Fruit fly (Drosophila melanogaster) whole organism, embryonic: ENCODE data around the gene uncNacbeta.

ENCODE experiments used
- Abd-B ChIP-seq: fragments of 200-800 bp; sonication (Bioruptor generic); optimal IDR thresholded peaks from 2 replicates; lab custom pipeline; 2018; ENCODE audit warnings: missing biosample characterization, mild to moderate bottlenecking, missing genetic modification characterization, moderate library complexity
- Adf1 ChIP-seq: fragments of 200-800 bp; sonication (Bioruptor generic); IDR thresholded peaks from 2 replicates; pipeline ENCODE4 v1.3.6; 2022; ENCODE audit warnings: missing biosample characterization, missing genetic modification characterization
- Atf6 ChIP-seq: fragments of 200-800 bp; sonication (Bioruptor generic); IDR thresholded peaks from 2 replicates; pipeline ENCODE4 v1.3.6; 2022; ENCODE audit warnings: missing biosample characterization, missing genetic modification characterization
- CG11247 ChIP-seq: fragments of 200-800 bp; sonication (Bioruptor generic); IDR thresholded peaks from 2 replicates; pipeline ENCODE4 v1.3.6; 2022; ENCODE audit warnings: missing biosample characterization, missing genetic modification characterization
- CG11723 ChIP-seq: fragments of 200-800 bp; sonication (Bioruptor generic); optimal IDR thresholded peaks from 2 replicates; lab custom pipeline; 2017; ENCODE audit warnings: missing biosample characterization, mild to moderate bottlenecking, missing genetic modification characterization
- CG12744 ChIP-seq: fragments of 200-800 bp; sonication (Bioruptor generic); optimal IDR thresholded peaks from 2 replicates; lab custom pipeline; 2016; ENCODE audit warnings: missing biosample characterization, missing genetic modification characterization
- CG12769 ChIP-seq: fragments of 200-800 bp; sonication (Bioruptor generic); optimal IDR thresholded peaks from 2 replicates; lab custom pipeline; 2019; ENCODE audit warnings: missing biosample characterization, mild to moderate bottlenecking, missing genetic modification characterization, moderate library complexity
- CG14014 ChIP-seq: fragments of 200-800 bp; sonication (Bioruptor generic); IDR thresholded peaks from 2 replicates; pipeline ENCODE4 v1.3.6; 2022; ENCODE audit warnings: missing biosample characterization, missing genetic modification characterization
- CG15073 ChIP-seq: fragments of 200-800 bp; sonication (Bioruptor generic); optimal IDR thresholded peaks from 2 replicates; lab custom pipeline; 2016; ENCODE audit warnings: missing biosample characterization, missing genetic modification characterization
- CG17802 ChIP-seq: fragments of 200-800 bp; sonication (Bioruptor generic); optimal IDR thresholded peaks from 2 replicates; lab custom pipeline; 2018; ENCODE audit warnings: missing biosample characterization, mild to moderate bottlenecking, missing genetic modification characterization, moderate library complexity
- CG2120 ChIP-seq: fragments of 200-800 bp; sonication (Bioruptor generic); optimal IDR thresholded peaks from 3 replicates; lab custom pipeline; 2016; ENCODE audit warnings: missing biosample characterization, missing genetic modification characterization
- CG2889 ChIP-seq: fragments of 200-800 bp; sonication (Bioruptor generic); IDR thresholded peaks from 3 replicates; pipeline ENCODE4 v1.3.6; 2022; ENCODE audit warnings: missing biosample characterization, missing genetic modification characterization
- CG30431 ChIP-seq: fragments of 200-800 bp; sonication (Bioruptor generic); optimal IDR thresholded peaks from 2 replicates; lab custom pipeline; 2017; ENCODE audit warnings: missing biosample characterization, missing genetic modification characterization
- CG31224 ChIP-seq: fragments of 200-800 bp; sonication (Bioruptor generic); IDR thresholded peaks from 2 replicates; pipeline ENCODE4 v1.3.6; 2022; ENCODE audit warnings: missing biosample characterization, missing genetic modification characterization
- CG4282 ChIP-seq: fragments of 200-800 bp; sonication (Bioruptor generic); optimal IDR thresholded peaks from 2 replicates; lab custom pipeline; 2016; ENCODE audit warnings: missing biosample characterization, missing genetic modification characterization
- CG4707 ChIP-seq: fragments of 200-800 bp; sonication (Bioruptor generic); optimal IDR thresholded peaks from 2 replicates; lab custom pipeline; 2018; ENCODE audit warnings: missing biosample characterization, mild to moderate bottlenecking, missing genetic modification characterization, moderate library complexity
- CG6272 ChIP-seq: fragments of 200-800 bp; sonication (Bioruptor generic); IDR thresholded peaks from 2 replicates; pipeline ENCODE4 v1.3.6; 2022; ENCODE audit warnings: missing biosample characterization, missing genetic modification characterization
- CG6765 ChIP-seq: fragments of 200-800 bp; sonication (Bioruptor generic); optimal IDR thresholded peaks from 3 replicates; lab custom pipeline; 2017; ENCODE audit warnings: missing biosample characterization, mild to moderate bottlenecking, missing genetic modification characterization
- CG6813 ChIP-seq: fragments of 200-800 bp; sonication (Bioruptor generic); optimal IDR thresholded peaks from 2 replicates; lab custom pipeline; 2017; ENCODE audit warnings: missing biosample characterization, missing genetic modification characterization, mild to moderate bottlenecking, moderate library complexity, missing genetic modification reagents
- CG8359 ChIP-seq: fragments of 200-800 bp; sonication (Bioruptor generic); optimal IDR thresholded peaks from 2 replicates; lab custom pipeline; 2017; ENCODE audit warnings: missing biosample characterization, mild to moderate bottlenecking, missing genetic modification characterization, borderline replicate concordance
- D19B ChIP-seq: fragments of 200-800 bp; sonication (Bioruptor generic); optimal IDR thresholded peaks from 2 replicates; lab custom pipeline; 2017; ENCODE audit warnings: missing biosample characterization, mild to moderate bottlenecking, missing genetic modification characterization
- Dbx ChIP-seq: fragments of 200-800 bp; sonication (Bioruptor generic); IDR thresholded peaks from 3 replicates; pipeline ENCODE4 v1.3.6; 2022; ENCODE audit warnings: missing biosample characterization, missing genetic modification characterization
- Deaf1 ChIP-seq: fragments of 200-800 bp; optimal IDR thresholded peaks from 3 replicates; lab custom pipeline; 2019; ENCODE audit warnings: missing biosample characterization, mild to moderate bottlenecking, missing genetic modification characterization, moderate library complexity
- Elba2 ChIP-seq: fragments of 200-800 bp; sonication (Bioruptor generic); optimal IDR thresholded peaks from 3 replicates; lab custom pipeline; 2016; ENCODE audit warnings: missing biosample characterization, missing genetic modification characterization
- Kr ChIP-seq: fragments of 200-800 bp; sonication (Bioruptor generic); optimal IDR thresholded peaks from 2 replicates; lab custom pipeline; 2017; ENCODE audit warnings: missing biosample characterization, mild to moderate bottlenecking, missing genetic modification characterization
- Mad ChIP-seq: fragments of 200-800 bp; sonication (Bioruptor generic); optimal IDR thresholded peaks from 2 replicates; lab custom pipeline; 2016; ENCODE audit warnings: missing biosample characterization, missing genetic modification characterization
- Med ChIP-seq: fragments of 200-800 bp; sonication (Bioruptor generic); peaks from one replicate; lab custom pipeline; 2016; ENCODE audit warnings: missing biosample characterization, missing genetic modification characterization, mild to moderate bottlenecking, inconsistent platforms, moderate library complexity
- Meics ChIP-seq: fragments of 200-800 bp; sonication (Bioruptor generic); optimal IDR thresholded peaks from 2 replicates; lab custom pipeline; 2017; ENCODE audit warnings: missing biosample characterization, mild to moderate bottlenecking, missing genetic modification characterization
- NC2β ChIP-seq: fragments of 200-800 bp; sonication (Bioruptor generic); optimal IDR thresholded peaks from 2 replicates; lab custom pipeline; 2016; ENCODE audit warnings: missing biosample characterization, missing genetic modification characterization
- PHDP ChIP-seq: fragments of 200-800 bp; sonication (Bioruptor generic); optimal IDR thresholded peaks from 3 replicates; lab custom pipeline; 2018; ENCODE audit warnings: missing biosample characterization, mild to moderate bottlenecking, missing genetic modification characterization, moderate library complexity
- Side ChIP-seq: fragments of 200-800 bp; sonication (Bioruptor generic); optimal IDR thresholded peaks from 2 replicates; lab custom pipeline; 2016; ENCODE audit warnings: missing biosample characterization, missing genetic modification characterization
- Taf1 ChIP-seq: fragments of 200-800 bp; sonication (Bioruptor generic); IDR thresholded peaks from 2 replicates; pipeline ENCODE4 v1.3.6; 2022; ENCODE audit warnings: missing biosample characterization, missing genetic modification characterization
- br ChIP-seq: fragments of >200 bp; optimal IDR thresholded peaks from 2 replicates; lab custom pipeline; 2017
- da ChIP-seq: fragments of 200-800 bp; sonication (Bioruptor generic); optimal IDR thresholded peaks from 2 replicates; lab custom pipeline; 2016; ENCODE audit warnings: missing biosample characterization, missing genetic modification characterization
- esg ChIP-seq: fragments of 200-800 bp; sonication (Bioruptor generic); conservative IDR thresholded peaks from 2 replicates; pipeline ENCODE4 v1.3.6; 2022; ENCODE audit warnings: missing biosample characterization, missing genetic modification characterization
- ftz-f1 ChIP-seq: fragments of 200-800 bp; sonication (Bioruptor generic); optimal IDR thresholded peaks from 2 replicates; lab custom pipeline; 2016; ENCODE audit warnings: missing biosample characterization, missing genetic modification characterization
- gem ChIP-seq: fragments of 200-800 bp; sonication (Bioruptor generic); optimal IDR thresholded peaks from 2 replicates; lab custom pipeline; 2019; ENCODE audit warnings: missing biosample characterization, mild to moderate bottlenecking, missing genetic modification characterization, moderate library complexity
- grn ChIP-seq: fragments of 200-800 bp; sonication (Bioruptor generic); optimal IDR thresholded peaks from 3 replicates; lab custom pipeline; 2017; ENCODE audit warnings: missing biosample characterization, missing genetic modification characterization
- gsb-n ChIP-seq: fragments of 200-800 bp; sonication (Bioruptor generic); optimal IDR thresholded peaks from 3 replicates; lab custom pipeline; 2018; ENCODE audit warnings: missing biosample characterization, mild to moderate bottlenecking, missing genetic modification characterization
- ind ChIP-seq: fragments of 200-800 bp; sonication (Bioruptor generic); optimal IDR thresholded peaks from 3 replicates; lab custom pipeline; 2016; ENCODE audit warnings: missing biosample characterization, missing genetic modification characterization
- insv ChIP-seq, 2 experiments: fragments of 200-800 bp; sonication (Bioruptor generic); optimal IDR thresholded peaks; 3 replicates each; lab custom pipeline; 2016 to 2018; ENCODE audit warnings: missing biosample characterization in 2 of 2, missing genetic modification characterization in 2 of 2
- jigr1 ChIP-seq: fragments of 200-800 bp; sonication (Bioruptor generic); IDR thresholded peaks from 3 replicates; pipeline ENCODE4 v1.3.6; 2022; ENCODE audit warnings: missing biosample characterization, missing genetic modification characterization
- knrl ChIP-seq: fragments of 200-800 bp; sonication (Bioruptor generic); IDR thresholded peaks from 3 replicates; pipeline ENCODE4 v1.3.6; 2022; ENCODE audit warnings: missing biosample characterization, missing genetic modification characterization; ENCODE audit not compliant: partially characterized antibody
- lmd ChIP-seq: fragments of 200-800 bp; sonication (Bioruptor generic); IDR thresholded peaks from 2 replicates; pipeline ENCODE4 v1.3.6; 2022; ENCODE audit warnings: missing biosample characterization, missing genetic modification characterization
- oc ChIP-seq: fragments of 200-800 bp; sonication (Bioruptor generic); optimal IDR thresholded peaks from 2 replicates; lab custom pipeline; 2018; ENCODE audit warnings: missing biosample characterization, mild to moderate bottlenecking, missing genetic modification characterization, moderate library complexity
- repo ChIP-seq: fragments of 200-800 bp; sonication (Bioruptor generic); optimal IDR thresholded peaks from 2 replicates; lab custom pipeline; 2016; ENCODE audit warnings: missing biosample characterization, missing genetic modification characterization
- sens-2 ChIP-seq: fragments of 200-800 bp; sonication (Bioruptor generic); IDR thresholded peaks from 2 replicates; pipeline ENCODE4 v1.3.6; 2022; ENCODE audit warnings: missing biosample characterization, missing genetic modification characterization
- sima ChIP-seq: fragments of 200-800 bp; sonication (Bioruptor generic); optimal IDR thresholded peaks from 2 replicates; lab custom pipeline; 2016; ENCODE audit warnings: missing biosample characterization, missing genetic modification characterization
- sob ChIP-seq: fragments of 200-800 bp; sonication (Bioruptor generic); IDR thresholded peaks from 2 replicates; pipeline ENCODE4 v1.3.6; 2022; ENCODE audit warnings: missing biosample characterization, missing genetic modification characterization
- ssp ChIP-seq: fragments of 200-800 bp; sonication (Bioruptor generic); IDR thresholded peaks from 2 replicates; pipeline ENCODE4 v1.3.6; 2022; ENCODE audit warnings: missing biosample characterization, missing genetic modification characterization
- tll ChIP-seq, 2 experiments: fragments of 200-800 bp in 1 of 2; fragments of >200 bp in 1 of 2; sonication (Bioruptor generic) in 1 of 2; optimal IDR thresholded peaks; 2 replicates each; lab custom pipeline; 2017 to 2019; ENCODE audit warnings: missing biosample characterization in 2 of 2, missing genetic modification characterization in 2 of 2, mild to moderate bottlenecking in 1 of 2, moderate library complexity in 1 of 2
- zfh2 ChIP-seq: fragments of 200-800 bp; sonication (Bioruptor generic); optimal IDR thresholded peaks from 2 replicates; lab custom pipeline; 2016; ENCODE audit warnings: missing biosample characterization, missing genetic modification characterization

Gene uncNacbeta

DNA sequence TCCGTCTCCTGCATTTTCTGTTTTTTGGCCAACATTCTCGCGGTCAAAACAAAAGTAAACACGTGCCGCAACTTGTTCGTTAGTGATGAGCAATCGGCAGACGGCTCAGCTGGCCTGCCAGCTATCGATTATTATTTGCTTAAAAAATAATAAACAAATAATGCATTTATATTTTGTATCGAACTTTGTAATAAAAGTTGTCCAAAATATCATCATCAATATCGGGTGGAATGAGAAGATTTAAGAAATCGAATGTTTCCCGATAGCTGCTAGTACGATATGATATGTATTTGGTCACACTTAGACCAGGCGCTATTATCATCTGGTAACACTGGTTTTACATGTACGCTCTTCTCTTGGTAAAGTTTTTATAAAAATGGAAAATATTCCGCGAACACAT is 4.4 kb upstream of the uncNacbeta start, which contains the start of the genes Nle and Sf3b1 (continued):
- TF ChIP-seq tll (GFP tag; optimal IDR thresholded peaks at IDR 0.05; lab: Kevin White, UChicago) (no peak), Kr (no peak), gsb-n (no peak), Deaf1 (tag; lab: Kevin White, UChicago) (no peak), sob (GFP tag; lab: Robert Waterston, UW) (0 out of 2 replicates have a peak, but pooled peaks have one; percentile 20), CG6765 (GFP tag; lab: Kevin White, UChicago) (no peak), ssp (GFP tag; lab: Robert Waterston, UW) (no peak), CG11723 (GFP tag; lab: Kevin White, UChicago) (no peak), da (GFP tag; lab: Kevin White, UChicago) (no peak), CG4707 (GFP tag; lab: Kevin White, UChicago) (no peak), CG17802 (tag; lab: Kevin White, UChicago) (no peak), br (lab: Kevin White, UChicago) (no peak), CG4282 (GFP tag; lab: Kevin White, UChicago) (no peak), Dbx (GFP tag; lab: Robert Waterston, UW) (no peak), D19B (no peak), Mad (GFP tag; lab: Kevin White, UChicago) (no peak), Adf1 (GFP tag; lab: Robert Waterston, UW) (peak; percentile 48), Meics (GFP tag; lab: Kevin White, UChicago) (no peak), grn (GFP tag; lab: Kevin White, UChicago) (no peak), CG15073 (GFP tag; lab: Kevin White, UChicago) (no peak), ind (GFP tag; lab: Kevin White, UChicago) (no peak), jigr1 (GFP tag; lab: Robert Waterston, UW) (no peak), CG2889 (GFP tag; lab: Robert Waterston, UW) (no peak), esg (GFP tag; lab: Robert Waterston, UW) (0 out of 2 replicates have a peak, but pooled peaks have one; percentile 4), repo (GFP tag; lab: Kevin White, UChicago) (peak; percentile 16), Atf6 (GFP tag; lab: Robert Waterston, UW) (peak; percentile 31; the same call in 1 of the 2 replicates), Abd-B (GFP tag; lab: Kevin White, UChicago) (no peak), Taf1 (GFP tag; lab: Robert Waterston, UW) (no peak), sima (GFP tag; lab: Kevin White, UChicago) (no peak), lmd (GFP tag; lab: Robert Waterston, UW) (peak; percentile 6; the same call in 1 of the 2 replicates), insv (GFP tag; optimal IDR thresholded peaks at IDR 0.05; lab: Kevin White, UChicago) (no peak), CG8359 (no peak), zfh2 (GFP tag; lab: Kevin White, UChicago) (peak; percentile 37), NC2β (GFP tag; lab: Kevin White, UChicago) (peak; percentile 59), CG6272 (GFP tag; lab: Robert Waterston, UW) (peak; percentile 38; the same call in 1 of the 2 replicates), CG6813 (no peak), ftz-f1 (peak; percentile 20), CG2120 (GFP tag; lab: Kevin White, UChicago) (peak; percentile 80), Side (peak; percentile 8), CG12769 (tag; lab: Kevin White, UChicago) (no peak), sens-2 (GFP tag; lab: Robert Waterston, UW) (no peak), gem (tag; lab: Kevin White, UChicago) (no peak), CG14014 (GFP tag; lab: Robert Waterston, UW) (no peak), PHDP (tag; lab: Kevin White, UChicago) (no peak), CG31224 (GFP tag; lab: Robert Waterston, UW) (no peak), CG11247 (GFP tag; lab: Robert Waterston, UW) (no peak), knrl (GFP tag; lab: Robert Waterston, UW) (peak; percentile 96), CG12744 (GFP tag; lab: Kevin White, UChicago) (peak; percentile 27), oc (tag; lab: Kevin White, UChicago) (no peak), Med (peak; percentile 89), Elba2 (peak; percentile 68), CG30431 (GFP tag; lab: Kevin White, UChicago) (no peak)
